Worm (Caenorhabditis elegans) whole organism, L2 larva: ENCODE results near the gene Y73C8C.4.

Experiments
- fos-1 ChIP-seq: fragments of 150-350 bp; optimal IDR thresholded peaks from 2 replicates; lab custom pipeline; 2014; ENCODE audit warnings: missing biosample characterization, missing genetic modification characterization
- lin-13 ChIP-seq: fragments of 150-350 bp; optimal IDR thresholded peaks from 2 replicates; lab custom pipeline; 2014; ENCODE audit warnings: missing biosample characterization, missing genetic modification reagents, missing genetic modification characterization
- lsy-2 ChIP-seq, 2 experiments: fragments of 150-350 bp in 1 of 2; sonication (generic microtip) in 1 of 2; optimal IDR thresholded peaks; 2 replicates each; lab custom pipeline; 2014 to 2017; ENCODE audit warnings: missing biosample characterization in 2 of 2, missing genetic modification characterization in 2 of 2
- mab-5 ChIP-seq: fragments of 150-350 bp; optimal IDR thresholded peaks from 2 replicates; lab custom pipeline; 2014; ENCODE audit warnings: missing biosample characterization, missing genetic modification characterization
- mdl-1 ChIP-seq, 2 experiments: fragments of 150-350 bp in 1 of 2; sonication (generic microtip) in 1 of 2; optimal IDR thresholded peaks; 2 replicates each; lab custom pipeline; 2017; ENCODE audit warnings: missing biosample characterization in 2 of 2, missing genetic modification characterization in 2 of 2
- nhr-12 ChIP-seq: fragments of 150-350 bp; optimal IDR thresholded peaks from 2 replicates; lab custom pipeline; 2014; ENCODE audit warnings: missing biosample characterization, missing genetic modification characterization
- nhr-237 ChIP-seq: fragments of 150-350 bp; optimal IDR thresholded peaks from 2 replicates; lab custom pipeline; 2014; ENCODE audit warnings: missing biosample characterization, missing genetic modification characterization
- nhr-77 ChIP-seq: fragments of 150-350 bp; optimal IDR thresholded peaks from 2 replicates; lab custom pipeline; 2014; ENCODE audit warnings: missing biosample characterization, missing genetic modification characterization

ce11 chrV:3065928-3066327 is 36.0 kb downstream of the Y73C8C.4 start, which contains the start of gene srh-185:
- no peak for TF ChIP-seq mab-5 (tag; lab: Kevin White, UChicago)
- TF ChIP-seq nhr-77 (tag; lab: Kevin White, UChicago): no peak
- no peak for TF ChIP-seq lsy-2 (tag; optimal IDR thresholded peaks at IDR 0.05; lab: Kevin White, UChicago)
- no peak for TF ChIP-seq lin-13 (GFP tag; lab: Kevin White, UChicago)
- no peak for TF ChIP-seq nhr-12
- no peak for TF ChIP-seq fos-1 (tag; lab: Kevin White, UChicago)
- no peak for TF ChIP-seq nhr-237
- TF ChIP-seq mdl-1 (tag; optimal IDR thresholded peaks at IDR 0.05; lab: Kevin White, UChicago): no peak
